Worm (Caenorhabditis elegans) whole organism, L4 larva: ENCODE data around the gene nhr-143.

Experiments used
- D1046.2 ChIP-seq: fragments of 200-800 bp; sonication (Bioruptor generic); IDR thresholded peaks from 2 replicates; pipeline ENCODE4 v1.3.6; 2022; ENCODE audit warnings: missing genetic modification characterization, missing compliant biosample characterization
- F10B5.3 ChIP-seq: sonication (generic microtip); optimal IDR thresholded peaks from 2 replicates; lab custom pipeline; 2016; ENCODE audit warnings: mild to moderate bottlenecking, missing genetic modification characterization, missing compliant biosample characterization
- F37D6.2 ChIP-seq: sonication (generic microtip); optimal IDR thresholded peaks from 2 replicates; lab custom pipeline; 2016; ENCODE audit warnings: mild to moderate bottlenecking, missing genetic modification characterization, missing compliant biosample characterization
- Y105C5A.15 ChIP-seq: fragments of 200-800 bp; sonication (Bioruptor generic); IDR thresholded peaks from 2 replicates; pipeline ENCODE4 v1.3.6; 2022; ENCODE audit warnings: missing genetic modification characterization, missing compliant biosample characterization
- aha-1 ChIP-seq: fragments of 150-350 bp; peaks from one replicate; lab custom pipeline; 2014; ENCODE audit warnings: missing biosample characterization, missing genetic modification characterization
- ama-1 ChIP-seq: fragments of 150-350 bp; optimal IDR thresholded peaks from 2 replicates; lab custom pipeline; 2014; ENCODE audit warnings: inconsistent platforms, mixed read lengths
- attf-4 ChIP-seq: sonication (generic microtip); optimal IDR thresholded peaks from 3 replicates; lab custom pipeline; 2017; ENCODE audit warnings: missing biosample characterization, missing genetic modification characterization
- ceh-20 ChIP-seq: fragments of 200-800 bp; sonication (Bioruptor generic); IDR thresholded peaks from 2 replicates; pipeline ENCODE4 v1.3.6; 2022; ENCODE audit warnings: missing genetic modification reagents, missing genetic modification characterization, missing compliant biosample characterization
- ceh-32 ChIP-seq: sonication (generic microtip); optimal IDR thresholded peaks from 2 replicates; lab custom pipeline; 2016; ENCODE audit warnings: mild to moderate bottlenecking, missing genetic modification characterization, missing compliant biosample characterization; ENCODE audit not compliant: poor library complexity
- ceh-62 ChIP-seq: sonication (generic microtip); optimal IDR thresholded peaks from 2 replicates; lab custom pipeline; 2017; ENCODE audit warnings: missing biosample characterization, missing genetic modification characterization
- ctbp-1 ChIP-seq: fragments of 200-800 bp; sonication (Bioruptor generic); IDR thresholded peaks from 2 replicates; pipeline ENCODE4 v1.3.6; 2022; ENCODE audit warnings: missing genetic modification reagents, missing genetic modification characterization, missing compliant biosample characterization
- daf-16 ChIP-seq, 3 experiments: sonication (generic microtip); optimal IDR thresholded peaks; 2 replicates each; lab custom pipeline; 2016 to 2017; ENCODE audit warnings: missing genetic modification characterization in 3 of 3, missing genetic modification reagents in 3 of 3, mild to moderate bottlenecking in 2 of 3, missing compliant biosample characterization in 2 of 3, missing biosample characterization in 1 of 3, moderate library complexity in 1 of 3
- dmd-6 ChIP-seq: fragments of 200-800 bp; sonication (Bioruptor generic); IDR thresholded peaks from 2 replicates; pipeline ENCODE4 v1.3.6; 2022; ENCODE audit warnings: missing genetic modification reagents, missing genetic modification characterization, missing compliant biosample characterization
- duxl-1 ChIP-seq: sonication (generic microtip); optimal IDR thresholded peaks from 2 replicates; lab custom pipeline; 2016; ENCODE audit warnings: mild to moderate bottlenecking, missing genetic modification characterization, moderate library complexity, missing compliant biosample characterization; ENCODE audit not compliant: poor library complexity
- gei-8 ChIP-seq: fragments of 200-800 bp; sonication (Bioruptor generic); optimal IDR thresholded peaks from 2 replicates; lab custom pipeline; 2018; ENCODE audit warnings: mild to moderate bottlenecking, missing genetic modification characterization, missing compliant biosample characterization
- hlh-11 ChIP-seq: fragments of 200-800 bp; sonication (Bioruptor generic); optimal IDR thresholded peaks from 2 replicates; lab custom pipeline; 2018; ENCODE audit warnings: mild to moderate bottlenecking, missing genetic modification characterization, missing compliant biosample characterization
- hlh-30 ChIP-seq: sonication (generic microtip); optimal IDR thresholded peaks from 2 replicates; lab custom pipeline; 2017; ENCODE audit warnings: antibody characterized with exemption, mild to moderate bottlenecking, missing genetic modification characterization, missing compliant biosample characterization; ENCODE audit not compliant: insufficient read depth
- jun-1 ChIP-seq: fragments of 150-350 bp; optimal IDR thresholded peaks from 2 replicates; lab custom pipeline; 2014; ENCODE audit warnings: missing biosample characterization, missing genetic modification reagents, missing genetic modification characterization
- lim-7 ChIP-seq: fragments of 200-800 bp; sonication (Bioruptor generic); IDR thresholded peaks from 2 replicates; pipeline ENCODE4 v1.3.6; 2022; ENCODE audit warnings: missing genetic modification characterization, missing compliant biosample characterization
- lin-1 ChIP-seq: fragments of 200-800 bp; sonication (Bioruptor generic); IDR thresholded peaks from 2 replicates; pipeline ENCODE4 v1.3.6; 2022; ENCODE audit warnings: missing genetic modification reagents, missing genetic modification characterization, missing compliant biosample characterization
- lin-13 ChIP-seq: fragments of 150-350 bp; optimal IDR thresholded peaks from 2 replicates; lab custom pipeline; 2014; ENCODE audit warnings: missing biosample characterization, missing genetic modification reagents, missing genetic modification characterization
- lin-15B ChIP-seq: fragments of 150-350 bp; sonication (generic microtip); optimal IDR thresholded peaks from 3 replicates; lab custom pipeline; 2014; ENCODE audit warnings: missing biosample characterization, missing genetic modification characterization
- lin-38 ChIP-seq: fragments of 200-800 bp; sonication (Bioruptor generic); IDR thresholded peaks from 2 replicates; pipeline ENCODE4 v1.3.6; 2022; ENCODE audit warnings: missing genetic modification reagents, missing genetic modification characterization, missing compliant biosample characterization
- lir-3 ChIP-seq: sonication (generic microtip); optimal IDR thresholded peaks from 2 replicates; lab custom pipeline; 2016; ENCODE audit warnings: mild to moderate bottlenecking, missing genetic modification characterization, missing compliant biosample characterization
- mep-1 ChIP-seq: fragments of 150-350 bp; sonication (generic microtip); optimal IDR thresholded peaks from 3 replicates; lab custom pipeline; 2014; ENCODE audit warnings: missing biosample characterization, missing genetic modification characterization
- mes-2 ChIP-seq: sonication (generic microtip); optimal IDR thresholded peaks from 2 replicates; lab custom pipeline; 2016; ENCODE audit warnings: missing genotype, mild to moderate bottlenecking, missing genetic modification characterization, missing compliant biosample characterization; ENCODE audit not compliant: poor library complexity, severe bottlenecking
- mxl-3 ChIP-seq: fragments of 200-800 bp; sonication (Bioruptor generic); optimal IDR thresholded peaks from 2 replicates; lab custom pipeline; 2018; ENCODE audit warnings: mild to moderate bottlenecking, missing genetic modification characterization, missing compliant biosample characterization
- nhr-28 ChIP-seq: fragments of 150-350 bp; optimal IDR thresholded peaks from 2 replicates; lab custom pipeline; 2014; ENCODE audit warnings: missing biosample characterization, missing genetic modification characterization
- nhr-41 ChIP-seq: fragments of 200-800 bp; sonication (Bioruptor generic); IDR thresholded peaks from 2 replicates; pipeline ENCODE4 v1.3.6; 2022; ENCODE audit warnings: missing genetic modification reagents, missing genetic modification characterization, missing compliant biosample characterization
- nhr-76 ChIP-seq: fragments of 150-350 bp; optimal IDR thresholded peaks from 2 replicates; lab custom pipeline; 2014; ENCODE audit warnings: missing biosample characterization, missing genetic modification characterization
- pqm-1 ChIP-seq: sonication (generic microtip); optimal IDR thresholded peaks from 2 replicates; lab custom pipeline; 2017; ENCODE audit warnings: missing biosample characterization, missing genetic modification characterization
- rbr-2 ChIP-seq: sonication (generic microtip); optimal IDR thresholded peaks from 2 replicates; lab custom pipeline; 2016; ENCODE audit warnings: missing genotype, missing genetic modification characterization, missing compliant biosample characterization
- saeg-2 ChIP-seq: fragments of 200-800 bp; sonication (Bioruptor generic); IDR thresholded peaks from 2 replicates; pipeline ENCODE4 v1.3.6; 2022; ENCODE audit warnings: missing genetic modification reagents, missing genetic modification characterization, missing compliant biosample characterization
- sdz-12 ChIP-seq: fragments of 200-800 bp; sonication (Bioruptor generic); optimal IDR thresholded peaks from 2 replicates; lab custom pipeline; 2018; ENCODE audit warnings: mild to moderate bottlenecking, missing genetic modification characterization, missing compliant biosample characterization
- snpc-1.2 ChIP-seq: fragments of 200-800 bp; sonication (Bioruptor generic); IDR thresholded peaks from 2 replicates; pipeline ENCODE4 v1.3.6; 2022; ENCODE audit warnings: missing genetic modification reagents, missing genetic modification characterization, missing compliant biosample characterization
- snpc-4 ChIP-seq: fragments of 150-350 bp; optimal IDR thresholded peaks from 2 replicates; lab custom pipeline; 2014; ENCODE audit warnings: missing biosample characterization, missing genetic modification characterization
- unc-62 ChIP-seq, 3 experiments: fragments of 150-350 bp in 1 of 3; sonication (generic microtip); optimal IDR thresholded peaks in 2 of 3; peaks in 1 of 3; 1 replicate in 1 of 3; 2 replicates in 2 of 3; lab custom pipeline; 2014 to 2017; ENCODE audit warnings: missing biosample characterization in 3 of 3, missing genetic modification characterization in 3 of 3, missing genetic modification reagents in 3 of 3, missing genotype in 1 of 3
- vab-7 ChIP-seq: fragments of 200-800 bp; sonication (Bioruptor generic); IDR thresholded peaks from 2 replicates; pipeline ENCODE4 v1.3.6; 2022; ENCODE audit warnings: missing genetic modification reagents, missing genetic modification characterization, missing compliant biosample characterization
- zip-11 ChIP-seq: fragments of 200-800 bp; sonication (Bioruptor generic); IDR thresholded peaks from 2 replicates; pipeline ENCODE4 v1.3.6; 2022; ENCODE audit warnings: missing genetic modification characterization, missing compliant biosample characterization

The nhr-143 gene

DNA sequence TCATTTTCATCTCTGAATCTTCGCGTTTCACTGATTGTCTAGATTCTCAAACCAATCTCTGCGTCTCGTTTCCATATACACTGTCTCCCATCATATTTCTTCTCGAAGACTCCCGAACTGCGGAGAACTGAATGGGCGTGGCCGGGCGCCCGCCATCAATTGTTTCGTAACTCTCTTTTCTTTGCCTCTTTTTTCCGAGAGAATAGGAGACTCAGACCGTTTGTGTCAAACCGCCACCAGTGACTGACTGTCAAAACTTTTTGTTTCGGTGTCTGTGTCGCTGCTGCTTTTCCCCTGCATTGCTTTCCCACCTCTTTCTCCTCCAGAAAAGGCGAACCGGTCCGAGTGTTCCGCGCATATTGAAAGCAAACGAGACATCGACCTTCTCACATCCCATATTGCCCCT is 38.6 kb downstream of the nhr-143 start, which contains the start of gene unc-23 (continued):
- no peak for TF ChIP-seq zip-11 (GFP tag; lab: Robert Waterston, UW)
- TF ChIP-seq ceh-32 (tag; lab: Kevin White, UChicago) = no peak
- peak; percentile 93 for TF ChIP-seq lin-1 (GFP tag; lab: Robert Waterston, UW)
- TF ChIP-seq saeg-2 (GFP tag; lab: Robert Waterston, UW) = no peak
- TF ChIP-seq lim-7 = peak; percentile 38; the same call in 1 of the 2 replicates
- peak; percentile 76 for TF ChIP-seq jun-1
- peak; percentile 20 for TF ChIP-seq nhr-76 (tag; lab: Kevin White, UChicago)
- no peak for TF ChIP-seq sdz-12 (GFP tag; lab: Kevin White, UChicago)

- no peak for TF ChIP-seq snpc-1.2 (GFP tag; lab: Robert Waterston, UW)
- no peak for TF ChIP-seq lin-1 (GFP tag; lab: Robert Waterston, UW)
- TF ChIP-seq attf-4 (tag; lab: Kevin White, UChicago) = no peak
- peak; percentile 67 for TF ChIP-seq hlh-11 (tag; lab: Kevin White, UChicago)
- TF ChIP-seq dmd-6 (GFP tag; lab: Robert Waterston, UW) = peak; percentile 24; the same call in 1 of the 2 replicates
- no peak for TF ChIP-seq ceh-20 (GFP tag; lab: Robert Waterston, UW)
- TF ChIP-seq nhr-28 = peak; percentile 73
- peak; percentile 26 for TF ChIP-seq mes-2 (tag; lab: Kevin White, UChicago)
- 0 out of 2 replicates have a peak, but pooled peaks have one; percentile 4 for TF ChIP-seq lin-38 (GFP tag; lab: Robert Waterston, UW)
- TF ChIP-seq mep-1 = peak; percentile 56
- peak in 1 of 2 experiments; percentile 75 for TF ChIP-seq unc-62 (GFP tag; optimal IDR thresholded peaks at IDR 0.05 in 1 of 2; lab: Kevin White, UChicago)
- TF ChIP-seq unc-62 (tag; optimal IDR thresholded peaks at IDR 0.05; lab: Kevin White, UChicago) = no peak
- no peak for TF ChIP-seq lin-15B (tag; lab: Kevin White, UChicago)
- peak; percentile 56 for TF ChIP-seq ama-1 (lab: Kevin White, UChicago)
- TF ChIP-seq hlh-30 (tag; lab: Kevin White, UChicago) = peak; percentile 73
- TF ChIP-seq aha-1 (tag; lab: Kevin White, UChicago) = peak; percentile 55
- peak; percentile 57 for TF ChIP-seq pqm-1 (tag; lab: Kevin White, UChicago)
- TF ChIP-seq mxl-3 (GFP tag; lab: Kevin White, UChicago) = peak; percentile 23
Measured at ce11 chrV:8935104-8935503, 39.6 kb downstream of the nhr-143 start.

ce11 chrV:8934264-8934663 is 40.5 kb downstream of the nhr-143 start:
- TF ChIP-seq daf-16 (GFP tag; optimal IDR thresholded peaks at IDR 0.05; lab: Kevin White, UChicago) (no peak), daf-16 (tag; optimal IDR thresholded peaks at IDR 0.05; lab: Kevin White, UChicago) (peak; percentile 35), sdz-12 (GFP tag; lab: Kevin White, UChicago) (no peak), hlh-30 (tag; lab: Kevin White, UChicago) (peak; percentile 47), lir-3 (tag; lab: Kevin White, UChicago) (no peak), pqm-1 (tag; lab: Kevin White, UChicago) (no peak)
- TF ChIP-seq, all 104 proteins: peak for 2

ce11 chrV:8932318-8932717 is 42.4 kb downstream of the nhr-143 start, which contains the start of gene H14N18.2:
Gene H14N18.2 (plus strand): TSS chrV:8932618.
- TF ChIP-seq vab-7 (GFP tag; lab: Robert Waterston, UW) (no peak), mes-2 (tag; lab: Kevin White, UChicago) (no peak), F10B5.3 (no peak), Y105C5A.15 (GFP tag; lab: Robert Waterston, UW) (no peak), lin-13 (no peak), rbr-2 (tag; lab: Kevin White, UChicago) (no peak), nhr-41 (GFP tag; lab: Robert Waterston, UW) (no peak), duxl-1 (tag; lab: Kevin White, UChicago) (no peak), daf-16 (GFP tag; optimal IDR thresholded peaks at IDR 0.05; lab: Kevin White, UChicago) (no peak), daf-16 (tag; optimal IDR thresholded peaks at IDR 0.05; lab: Kevin White, UChicago) (no peak), snpc-4 (no peak), ctbp-1 (no peak), unc-62 (GFP tag; optimal IDR thresholded peaks at IDR 0.05 in 1 of 2; lab: Kevin White, UChicago) (no peak), unc-62 (tag; optimal IDR thresholded peaks at IDR 0.05; lab: Kevin White, UChicago) (no peak), gei-8 (no peak), F37D6.2 (tag; lab: Kevin White, UChicago) (no peak), zip-11 (GFP tag; lab: Robert Waterston, UW) (no peak), ceh-62 (tag; lab: Kevin White, UChicago) (no peak), D1046.2 (no peak)
